Fruit fly (Drosophila melanogaster) whole organism, embryonic: ENCODE data around the gene CG10338.
A peak's percentile ranks its signal among the peaks of the same experiment; 100 is the strongest.

Source experiments
- Ada2b ChIP-seq: fragments of 200-800 bp; sonication (Bioruptor generic); IDR thresholded peaks from 2 replicates; pipeline ENCODE4 v1.3.6; 2022; ENCODE audit warnings: missing biosample characterization, missing genetic modification characterization
- Adf1 ChIP-seq: fragments of 200-800 bp; sonication (Bioruptor generic); IDR thresholded peaks from 2 replicates; pipeline ENCODE4 v1.3.6; 2022; ENCODE audit warnings: missing biosample characterization, missing genetic modification characterization
- Asciz ChIP-seq: fragments of 200-800 bp; sonication (Bioruptor generic); optimal IDR thresholded peaks from 2 replicates; lab custom pipeline; 2017; ENCODE audit warnings: missing biosample characterization, mild to moderate bottlenecking, missing genetic modification characterization, missing genetic modification reagents
- CG10209 ChIP-seq: fragments of 200-800 bp; sonication (Bioruptor generic); optimal IDR thresholded peaks from 3 replicates; lab custom pipeline; 2017; ENCODE audit warnings: missing biosample characterization, mild to moderate bottlenecking, missing genetic modification characterization, missing genetic modification reagents
- CG10267 ChIP-seq: fragments of 200-800 bp; sonication (Bioruptor generic); optimal IDR thresholded peaks from 2 replicates; lab custom pipeline; 2018; ENCODE audit warnings: missing biosample characterization, mild to moderate bottlenecking, missing genetic modification characterization, moderate library complexity
- CG12155 ChIP-seq: fragments of 200-800 bp; sonication (Bioruptor generic); optimal IDR thresholded peaks from 3 replicates; lab custom pipeline; 2016; ENCODE audit warnings: missing biosample characterization, missing genetic modification characterization
- CG12236 ChIP-seq: fragments of 200-800 bp; sonication (Bioruptor generic); optimal IDR thresholded peaks from 2 replicates; lab custom pipeline; 2016; ENCODE audit warnings: missing biosample characterization, missing genetic modification characterization
- CG14014 ChIP-seq: fragments of 200-800 bp; sonication (Bioruptor generic); IDR thresholded peaks from 2 replicates; pipeline ENCODE4 v1.3.6; 2022; ENCODE audit warnings: missing biosample characterization, missing genetic modification characterization
- CG14860 ChIP-seq: fragments of 200-800 bp; sonication (Bioruptor generic); IDR thresholded peaks from 3 replicates; pipeline ENCODE4 v1.3.6; 2022; ENCODE audit warnings: missing biosample characterization, missing genetic modification characterization; ENCODE audit not compliant: partially characterized antibody
- CG15696 ChIP-seq: fragments of 200-800 bp; sonication (Bioruptor generic); optimal IDR thresholded peaks from 2 replicates; lab custom pipeline; 2019; ENCODE audit warnings: missing biosample characterization, mild to moderate bottlenecking, missing genetic modification characterization, moderate library complexity
- CG1647 ChIP-seq: fragments of 200-800 bp; sonication (Bioruptor generic); optimal IDR thresholded peaks from 3 replicates; lab custom pipeline; 2016; ENCODE audit warnings: missing biosample characterization, missing genetic modification characterization
- CG18011 ChIP-seq: fragments of 200-800 bp; sonication (Bioruptor generic); optimal IDR thresholded peaks from 2 replicates; lab custom pipeline; 2017; ENCODE audit warnings: missing biosample characterization, missing genetic modification characterization, mild to moderate bottlenecking, moderate library complexity, missing genotype
- CG2116 ChIP-seq: fragments of 200-800 bp; sonication (Bioruptor generic); optimal IDR thresholded peaks from 3 replicates; lab custom pipeline; 2018; ENCODE audit warnings: missing biosample characterization, mild to moderate bottlenecking, missing genetic modification characterization
- CG3163 ChIP-seq: fragments of 200-800 bp; sonication (Bioruptor generic); optimal IDR thresholded peaks from 3 replicates; lab custom pipeline; 2016; ENCODE audit warnings: missing biosample characterization, missing genetic modification characterization
- CG32532 ChIP-seq: fragments of 200-800 bp; sonication (Bioruptor generic); IDR thresholded peaks from 2 replicates; pipeline ENCODE4 v1.3.6; 2022; ENCODE audit warnings: missing biosample characterization, missing genetic modification characterization
- CG32772 ChIP-seq: fragments of 200-800 bp; sonication (Bioruptor generic); IDR thresholded peaks from 2 replicates; pipeline ENCODE4 v1.3.6; 2022; ENCODE audit warnings: missing biosample characterization, missing genetic modification characterization
- CG33557 ChIP-seq: fragments of 200-800 bp; sonication (Bioruptor generic); optimal IDR thresholded peaks from 2 replicates; lab custom pipeline; 2019; ENCODE audit warnings: missing biosample characterization, mild to moderate bottlenecking, missing genetic modification characterization, moderate library complexity
- CG3847 ChIP-seq: fragments of 200-800 bp; sonication (Bioruptor generic); IDR thresholded peaks from 2 replicates; pipeline ENCODE4 v1.3.6; 2022; ENCODE audit warnings: missing biosample characterization, missing genetic modification characterization
- CG4328 ChIP-seq: fragments of 200-800 bp; sonication (Bioruptor generic); optimal IDR thresholded peaks from 3 replicates; lab custom pipeline; 2017; ENCODE audit warnings: missing biosample characterization, missing genetic modification reagents, missing genetic modification characterization
- CG7786 ChIP-seq: fragments of 200-800 bp; sonication (Bioruptor generic); optimal IDR thresholded peaks from 2 replicates; lab custom pipeline; 2016; ENCODE audit warnings: missing biosample characterization, missing genetic modification characterization
- CG8089 ChIP-seq: fragments of 200-800 bp; sonication (Bioruptor generic); optimal IDR thresholded peaks from 3 replicates; lab custom pipeline; 2016; ENCODE audit warnings: missing biosample characterization, missing genetic modification characterization
- CG9797 ChIP-seq: fragments of 200-800 bp; sonication (Bioruptor generic); optimal IDR thresholded peaks from 3 replicates; lab custom pipeline; 2018; ENCODE audit warnings: missing biosample characterization, mild to moderate bottlenecking, missing genetic modification characterization
- Dip2 ChIP-seq: fragments of 200-800 bp; sonication (Bioruptor generic); IDR thresholded peaks from 2 replicates; pipeline ENCODE4 v1.3.6; 2022; ENCODE audit warnings: missing biosample characterization, missing genetic modification characterization
- Dip3 ChIP-seq: fragments of 200-800 bp; sonication (Bioruptor generic); optimal IDR thresholded peaks from 3 replicates; lab custom pipeline; 2016; ENCODE audit warnings: missing biosample characterization, missing genetic modification characterization
- Dref ChIP-seq: fragments of 200-800 bp; sonication (Bioruptor generic); IDR thresholded peaks from 2 replicates; pipeline ENCODE4 v1.3.6; 2022; ENCODE audit warnings: missing biosample characterization, missing genetic modification characterization
- Gsc ChIP-seq: fragments of 200-800 bp; sonication (Bioruptor generic); IDR thresholded peaks from 2 replicates; pipeline ENCODE4 v1.3.6; 2022; ENCODE audit warnings: missing biosample characterization, missing genetic modification characterization
- Hey ChIP-seq: fragments of 200-800 bp; sonication (Bioruptor generic); optimal IDR thresholded peaks from 3 replicates; lab custom pipeline; 2018; ENCODE audit warnings: missing biosample characterization, mild to moderate bottlenecking, missing genetic modification characterization
- Jarid2 ChIP-seq: fragments of 200-800 bp; sonication (Bioruptor generic); optimal IDR thresholded peaks from 3 replicates; lab custom pipeline; 2017; ENCODE audit warnings: mild to moderate bottlenecking, missing biosample characterization, missing genetic modification reagents, missing genetic modification characterization
- Kr ChIP-seq: fragments of 200-800 bp; sonication (Bioruptor generic); optimal IDR thresholded peaks from 2 replicates; lab custom pipeline; 2017; ENCODE audit warnings: missing biosample characterization, mild to moderate bottlenecking, missing genetic modification characterization
- Med ChIP-seq: fragments of 200-800 bp; sonication (Bioruptor generic); peaks from one replicate; lab custom pipeline; 2016; ENCODE audit warnings: missing biosample characterization, missing genetic modification characterization, mild to moderate bottlenecking, inconsistent platforms, moderate library complexity
- Neu2 ChIP-seq: fragments of 200-800 bp; sonication (Bioruptor generic); optimal IDR thresholded peaks from 3 replicates; lab custom pipeline; 2016; ENCODE audit warnings: missing biosample characterization, missing genetic modification characterization, borderline replicate concordance
- Pdp1 ChIP-seq, 2 experiments: fragments of 200-800 bp; sonication (Bioruptor generic); optimal IDR thresholded peaks; 3 replicates each; lab custom pipeline; 2016; ENCODE audit warnings: missing biosample characterization in 2 of 2, missing genetic modification characterization in 2 of 2, mild to moderate bottlenecking in 1 of 2, moderate library complexity in 1 of 2
- Sry-β ChIP-seq: fragments of 200-800 bp; sonication (Bioruptor generic); optimal IDR thresholded peaks from 2 replicates; lab custom pipeline; 2018; ENCODE audit warnings: missing biosample characterization, mild to moderate bottlenecking, missing genetic modification characterization, moderate library complexity
- Tbp ChIP-seq: fragments of >200 bp; optimal IDR thresholded peaks from 2 replicates; lab custom pipeline; 2018; ENCODE audit warnings: missing biosample characterization, missing genetic modification characterization
- amos ChIP-seq: fragments of 200-800 bp; sonication (Bioruptor generic); IDR thresholded peaks from 2 replicates; pipeline ENCODE4 v1.3.6; 2022; ENCODE audit warnings: missing biosample characterization, missing genetic modification characterization; ENCODE audit not compliant: partially characterized antibody
- ase ChIP-seq: fragments of 200-800 bp; sonication (Bioruptor generic); IDR thresholded peaks from 3 replicates; pipeline ENCODE4 v1.3.6; 2022; ENCODE audit warnings: missing biosample characterization, missing genetic modification characterization
- bcd ChIP-seq: fragments of 200-800 bp; sonication (Bioruptor generic); optimal IDR thresholded peaks from 2 replicates; lab custom pipeline; 2017; ENCODE audit warnings: missing biosample characterization, mild to moderate bottlenecking, missing genetic modification characterization
- fd102C ChIP-seq: fragments of 200-800 bp; sonication (Bioruptor generic); optimal IDR thresholded peaks from 2 replicates; lab custom pipeline; 2018; ENCODE audit warnings: missing biosample characterization, mild to moderate bottlenecking, missing genetic modification characterization, moderate library complexity
- ftz-f1 ChIP-seq: fragments of 200-800 bp; sonication (Bioruptor generic); optimal IDR thresholded peaks from 2 replicates; lab custom pipeline; 2016; ENCODE audit warnings: missing biosample characterization, missing genetic modification characterization
- grau ChIP-seq: fragments of 200-800 bp; optimal IDR thresholded peaks from 3 replicates; lab custom pipeline; 2019; ENCODE audit warnings: missing biosample characterization, mild to moderate bottlenecking, missing genetic modification characterization, moderate library complexity
- gsb-n ChIP-seq: fragments of 200-800 bp; sonication (Bioruptor generic); optimal IDR thresholded peaks from 3 replicates; lab custom pipeline; 2018; ENCODE audit warnings: missing biosample characterization, mild to moderate bottlenecking, missing genetic modification characterization
- ken ChIP-seq: fragments of 200-800 bp; sonication (Bioruptor generic); IDR thresholded peaks from 3 replicates; pipeline ENCODE4 v1.3.6; 2022; ENCODE audit warnings: missing biosample characterization, missing genetic modification characterization
- nau ChIP-seq: fragments of 200-800 bp; sonication (Bioruptor generic); optimal IDR thresholded peaks from 3 replicates; lab custom pipeline; 2017; ENCODE audit warnings: missing biosample characterization, mild to moderate bottlenecking, missing genetic modification characterization, missing genetic modification reagents
- sc ChIP-seq, 3 experiments: fragments of >200 bp in 2 of 3; fragments of 200-800 bp in 1 of 3; sonication (Bioruptor generic) in 1 of 3; optimal IDR thresholded peaks; 2 replicates in 2 of 3; 3 replicates in 1 of 3; lab custom pipeline; 2017; ENCODE audit warnings: mild to moderate bottlenecking in 1 of 3, missing biosample characterization in 1 of 3, missing genetic modification characterization in 1 of 3, missing genetic modification reagents in 1 of 3
- ssp ChIP-seq: fragments of 200-800 bp; sonication (Bioruptor generic); IDR thresholded peaks from 2 replicates; pipeline ENCODE4 v1.3.6; 2022; ENCODE audit warnings: missing biosample characterization, missing genetic modification characterization
- stc ChIP-seq: fragments of 200-800 bp; sonication (Bioruptor generic); IDR thresholded peaks from 2 replicates; pipeline ENCODE4 v1.3.6; 2022; ENCODE audit warnings: missing biosample characterization, missing genetic modification characterization
- ttk ChIP-seq: fragments of 200-800 bp; sonication (Bioruptor generic); IDR thresholded peaks from 2 replicates; pipeline ENCODE4 v2.1.2; 2022; ENCODE audit warnings: missing biosample characterization, missing genetic modification characterization
- vnd ChIP-seq: fragments of 200-800 bp; sonication (Bioruptor generic); IDR thresholded peaks from 3 replicates; pipeline ENCODE4 v1.3.6; 2022; ENCODE audit warnings: missing biosample characterization, missing genetic modification characterization; ENCODE audit not compliant: partially characterized antibody
- zfh1 ChIP-seq: fragments of 200-800 bp; sonication (Bioruptor generic); IDR thresholded peaks from 3 replicates; pipeline ENCODE4 v1.3.6; 2022; ENCODE audit warnings: missing biosample characterization, missing genetic modification characterization

The CG10338 gene

dm6 chr2L:18665952-18666606, 29.4 kb upstream of the CG10338 start (continued):
- no peak for TF ChIP-seq nau (GFP tag; lab: Kevin White, UChicago)
- no peak for TF ChIP-seq Neu2 (GFP tag; lab: Kevin White, UChicago)
- peak; percentile 45 for TF ChIP-seq ssp (GFP tag; lab: Robert Waterston, UW)
- TF ChIP-seq CG7786 (GFP tag; lab: Kevin White, UChicago), result no peak
- TF ChIP-seq ken (GFP tag; lab: Robert Waterston, UW), result 0 out of 3 replicates have a peak, but pooled peaks have one; percentile 45
- TF ChIP-seq CG14014 (GFP tag; lab: Robert Waterston, UW), result 0 out of 2 replicates have a peak, but pooled peaks have one; percentile 31
- no peak for TF ChIP-seq Dref (GFP tag; lab: Robert Waterston, UW)
- TF ChIP-seq CG9797, result no peak
- TF ChIP-seq CG14860 (GFP tag; lab: Robert Waterston, UW), result 0 out of 3 replicates have a peak, but pooled peaks have one; percentile 20
- TF ChIP-seq stc, result no peak
- TF ChIP-seq sc (optimal IDR thresholded peaks at IDR 0.05; lab: Kevin White, UChicago), result no peak
- no peak for TF ChIP-seq sc (GFP tag; optimal IDR thresholded peaks at IDR 0.05; lab: Kevin White, UChicago)
- no peak for TF ChIP-seq CG10267 (tag; lab: Kevin White, UChicago)
- no peak for TF ChIP-seq ftz-f1 (GFP tag; lab: Kevin White, UChicago)
- TF ChIP-seq bcd (GFP tag; lab: Kevin White, UChicago), result peak; percentile 61
- no peak for TF ChIP-seq grau (tag; lab: Kevin White, UChicago)
- no peak for TF ChIP-seq CG33557
- 0 out of 3 replicates have a peak, but pooled peaks have one; percentile 25 for TF ChIP-seq vnd (GFP tag; lab: Robert Waterston, UW)
- TF ChIP-seq CG15696, result peak; percentile 52
- no peak for TF ChIP-seq gsb-n
- TF ChIP-seq Dip3, result peak; percentile 26
- no peak for TF ChIP-seq Asciz
- TF ChIP-seq Ada2b (GFP tag; lab: Robert Waterston, UW), result no peak
- TF ChIP-seq CG12155 (GFP tag; lab: Kevin White, UChicago), result peak; percentile 13
- no peak for TF ChIP-seq CG10209
- TF ChIP-seq Tbp, result no peak
- TF ChIP-seq ttk (GFP tag; lab: Robert Waterston, UW), result no peak; the same call in 1 of the 2 replicates
- peak; percentile 34 for TF ChIP-seq CG3847
- TF ChIP-seq Sry-β (GFP tag; lab: Kevin White, UChicago), result peak; percentile 94
- 0 out of 2 replicates have a peak, but pooled peaks have one; percentile 7 for TF ChIP-seq Adf1 (GFP tag; lab: Robert Waterston, UW)
- TF ChIP-seq Hey, result no peak
- TF ChIP-seq Gsc (GFP tag; lab: Robert Waterston, UW), result no peak
- TF ChIP-seq fd102C (GFP tag; lab: Kevin White, UChicago), result no peak
- no peak for TF ChIP-seq CG4328 (GFP tag; lab: Kevin White, UChicago)
- TF ChIP-seq CG18011 (GFP tag; lab: Kevin White, UChicago), result no peak
- TF ChIP-seq CG3163 (GFP tag; lab: Kevin White, UChicago), result peak; percentile 51
- TF ChIP-seq CG8089, result peak; percentile 30
- TF ChIP-seq Kr (GFP tag; lab: Kevin White, UChicago), result no peak
- TF ChIP-seq Med (GFP tag; lab: Kevin White, UChicago), result peak; percentile 92
- peak; percentile 59 for TF ChIP-seq CG32772 (GFP tag; lab: Robert Waterston, UW)
- peak; percentile 71; the same call in 2 of the 3 replicates for TF ChIP-seq zfh1
- TF ChIP-seq Dip2 (GFP tag; lab: Robert Waterston, UW), result no peak
- peak; percentile 49 for TF ChIP-seq Jarid2
- no peak for TF ChIP-seq CG1647 (GFP tag; lab: Kevin White, UChicago)
- TF ChIP-seq ase (GFP tag; lab: Robert Waterston, UW), result peak; percentile 75
- TF ChIP-seq CG32532 (GFP tag; lab: Robert Waterston, UW), result peak; percentile 85
- TF ChIP-seq amos (GFP tag; lab: Robert Waterston, UW), result peak; percentile 68
- TF ChIP-seq CG2116 (GFP tag; lab: Kevin White, UChicago), result peak; percentile 10
- TF ChIP-seq Pdp1 (GFP tag; optimal IDR thresholded peaks at IDR 0.05; lab: Kevin White, UChicago), result peak in 1 of 2 experiments; percentile 58
- TF ChIP-seq CG12236 (GFP tag; lab: Kevin White, UChicago), result no peak
